Worm (Caenorhabditis elegans): Measurements from ENCODE around the gene R09E10.6.

The R09E10.6 gene

DNA sequence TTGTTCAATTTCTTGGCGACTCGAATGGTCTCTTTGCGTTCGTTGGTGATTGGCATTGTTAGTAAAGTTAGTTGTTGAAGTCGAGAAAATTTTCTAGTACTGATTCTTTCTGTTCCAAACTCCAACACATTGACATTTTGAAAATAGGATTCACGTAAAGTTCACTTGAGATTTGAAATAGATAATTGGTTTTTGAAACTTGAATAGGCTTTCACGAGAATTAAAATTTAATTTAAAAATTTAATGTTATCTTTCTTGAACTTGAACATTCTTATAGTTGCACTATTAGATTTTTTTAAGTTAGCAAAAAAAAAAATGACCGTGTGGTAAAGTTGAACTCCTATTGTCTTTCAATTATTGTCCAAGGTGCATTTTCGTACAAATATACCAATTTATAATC lies at the start of gene R09E10.6:
Gene R09E10.6, minus strand, starts transcription at position 101 of the 400 bp plus-strand sequence.
- TF ChIP-seq C34B4.2 (tag; optimal IDR thresholded peaks at IDR 0.05) (no peak), ceh-88 (GFP tag; IDR thresholded peaks at IDR 0.05) (no peak), nhr-71 (tag; optimal IDR thresholded peaks at IDR 0.05) (no peak), nhr-76 (tag; optimal IDR thresholded peaks at IDR 0.05) (no peak), pqm-1 (tag; optimal IDR thresholded peaks at IDR 0.05) (no peak), isw-1 (GFP tag; IDR thresholded peaks at IDR 0.05) (no peak), pag-3 (tag; optimal IDR thresholded peaks at IDR 0.05; ENCODE audit: borderline replicate concordance, insufficient read depth) (no peak), mep-1 (tag; optimal IDR thresholded peaks at IDR 0.05) (no peak), egl-13 (tag; optimal IDR thresholded peaks at IDR 0.05) (no peak), mef-2 (tag; optimal IDR thresholded peaks at IDR 0.05) (no peak), lin-35 (GFP tag; optimal IDR thresholded peaks at IDR 0.05) (no peak), swsn-7 (tag; optimal IDR thresholded peaks at IDR 0.05) (no peak), pax-3 (tag; optimal IDR thresholded peaks at IDR 0.05) (no peak), C04F5.9 (tag; optimal IDR thresholded peaks at IDR 0.05) (no peak), lin-14 (GFP tag; optimal IDR thresholded peaks at IDR 0.05) (no peak), unc-30 (tag; optimal IDR thresholded peaks at IDR 0.05) (no peak)

DNA sequence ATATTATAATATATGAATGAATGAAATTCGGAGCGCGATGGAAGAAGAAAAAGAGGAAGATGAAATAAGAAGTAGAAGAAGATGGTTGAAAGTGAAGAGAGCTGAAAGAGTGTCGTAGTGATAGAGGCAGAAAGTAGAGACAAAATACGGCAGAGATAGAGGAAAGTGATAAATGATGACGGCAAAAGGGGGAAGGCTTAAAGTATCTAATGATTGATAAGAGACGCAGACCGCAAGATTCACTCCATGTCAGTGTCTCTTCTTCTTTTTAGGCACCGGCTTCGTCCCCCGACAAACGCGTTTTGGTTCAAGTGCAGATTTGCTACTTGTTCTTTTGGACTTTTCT lies 48.4 kb upstream of the R09E10.6 start:
- peak; percentile 13 for TF ChIP-seq xbp-1 (tag; optimal IDR thresholded peaks at IDR 0.05)
- TF ChIP-seq lin-14 (GFP tag; optimal IDR thresholded peaks at IDR 0.05) = peak; percentile 80
- TF ChIP-seq ces-1 (GFP tag; optimal IDR thresholded peaks at IDR 0.05) = no peak
- TF ChIP-seq lir-3 (tag; optimal IDR thresholded peaks at IDR 0.05; ENCODE audit: poor library complexity) = no peak
- TF ChIP-seq nhr-19 (GFP tag; conservative IDR thresholded peaks at IDR 0.05) = peak; percentile 47
- no peak for TF ChIP-seq pqm-1 (tag; optimal IDR thresholded peaks at IDR 0.05)
- peak; percentile 78 for TF ChIP-seq pax-3 (tag; optimal IDR thresholded peaks at IDR 0.05)
- TF ChIP-seq fos-1 (tag; optimal IDR thresholded peaks at IDR 0.05) = peak; percentile 63
- TF ChIP-seq nhr-90 (tag; optimal IDR thresholded peaks at IDR 0.05; ENCODE audit: poor library complexity) = peak; percentile 58
- no peak for TF ChIP-seq C04F5.9 (tag; optimal IDR thresholded peaks at IDR 0.05)
- TF ChIP-seq ceh-8 (GFP tag; optimal IDR thresholded peaks at IDR 0.05) = no peak
- TF ChIP-seq sptf-1 (tag; optimal IDR thresholded peaks at IDR 0.05) = no peak
- peak; percentile 9 for TF ChIP-seq tbx-2 (tag; optimal IDR thresholded peaks at IDR 0.05)
- no peak for TF ChIP-seq ama-1 (optimal IDR thresholded peaks at IDR 0.05)
- TF ChIP-seq nhr-84 (tag; optimal IDR thresholded peaks at IDR 0.05) = no peak
- TF ChIP-seq nhr-12 (tag; optimal IDR thresholded peaks at IDR 0.05) = no peak
- TF ChIP-seq unc-130 (tag; optimal IDR thresholded peaks at IDR 0.05) = no peak
- TF ChIP-seq dpl-1 (GFP tag; optimal IDR thresholded peaks at IDR 0.05) = peak in 1 of 3 experiments; percentile 5
- TF ChIP-seq nhr-11 (tag; optimal IDR thresholded peaks at IDR 0.05) = peak; percentile 41
- TF ChIP-seq sox-4 (tag; optimal IDR thresholded peaks at IDR 0.05) = peak; percentile 32
- TF ChIP-seq irx-1 (tag; optimal IDR thresholded peaks at IDR 0.05) = no peak
- no peak for TF ChIP-seq ceh-88 (GFP tag; IDR thresholded peaks at IDR 0.05)
- no peak for TF ChIP-seq tlp-1 (tag; optimal IDR thresholded peaks at IDR 0.05)
- no peak for TF ChIP-seq Y116A8C.19 (tag; optimal IDR thresholded peaks at IDR 0.05; ENCODE audit: borderline replicate concordance)
- TF ChIP-seq elt-2 (tag; optimal IDR thresholded peaks at IDR 0.05) = peak; percentile 91
- peak; percentile 87 for TF ChIP-seq jun-1 (tag; optimal IDR thresholded peaks at IDR 0.05)
- TF ChIP-seq mef-2 (tag; optimal IDR thresholded peaks at IDR 0.05) = no peak
- TF ChIP-seq lin-15B (tag; optimal IDR thresholded peaks at IDR 0.05) = no peak
- no peak for TF ChIP-seq isw-1 (GFP tag; IDR thresholded peaks at IDR 0.05)
- no peak for TF ChIP-seq ceh-63 (GFP tag; optimal IDR thresholded peaks at IDR 0.05)
- peak; percentile 2 for TF ChIP-seq sup-37 (GFP tag; optimal IDR thresholded peaks at IDR 0.05)
- TF ChIP-seq aha-1 (tag; optimal IDR thresholded peaks at IDR 0.05) = no peak
- peak; percentile 46 for TF ChIP-seq C16A3.4 (tag; optimal IDR thresholded peaks at IDR 0.05)
- TF ChIP-seq nhr-77 (tag; optimal IDR thresholded peaks at IDR 0.05) = peak; percentile 39
- TF ChIP-seq hlh-4 (tag; optimal IDR thresholded peaks at IDR 0.05) = no peak
- peak; percentile 25 to 61 for TF ChIP-seq lsy-2 (tag; optimal IDR thresholded peaks at IDR 0.05)
- TF ChIP-seq unc-30 (tag; optimal IDR thresholded peaks at IDR 0.05) = no peak
- TF ChIP-seq lin-13 (GFP tag; optimal IDR thresholded peaks at IDR 0.05) = peak; percentile 8
- peak; percentile 71 for TF ChIP-seq nhr-20 (tag; optimal IDR thresholded peaks at IDR 0.05)
- no peak for TF ChIP-seq nhr-76 (tag; optimal IDR thresholded peaks at IDR 0.05)
- TF ChIP-seq skn-1 (tag; optimal IDR thresholded peaks at IDR 0.05) = peak; percentile 51
- no peak for TF ChIP-seq ets-5 (GFP tag; IDR thresholded peaks at IDR 0.05)
- peak; percentile 31 for TF ChIP-seq grh-1 (GFP tag; IDR thresholded peaks at IDR 0.05)
- peak; percentile 28 to 33 for TF ChIP-seq efl-1 (optimal IDR thresholded peaks at IDR 0.05)
- peak in 1 of 2 experiments; percentile 93 for TF ChIP-seq efl-1 (GFP tag; optimal IDR thresholded peaks at IDR 0.05 in 1 of 2)

Data from whole organism, L1 larva.